Worm (Caenorhabditis elegans) whole organism, young adult: ENCODE results near the gene F49F1.5.

Experiments used
- B0336.3 ChIP-seq: fragments of 200-800 bp; sonication (Bioruptor generic); IDR thresholded peaks from 2 replicates; pipeline ENCODE4 v1.3.6; 2022; ENCODE audit warnings: missing genetic modification characterization, missing compliant biosample characterization
- C06A6.2 ChIP-seq: fragments of 200-800 bp; sonication (Bioruptor generic); conservative IDR thresholded peaks from 2 replicates; pipeline ENCODE4 v1.3.6; 2022; ENCODE audit warnings: missing genetic modification characterization, missing compliant biosample characterization
- F52B5.7 ChIP-seq: sonication (generic microtip); optimal IDR thresholded peaks from 2 replicates; lab custom pipeline; 2016; ENCODE audit warnings: mild to moderate bottlenecking, missing genetic modification characterization, missing compliant biosample characterization
- K11D2.4 ChIP-seq: fragments of 200-800 bp; sonication (Bioruptor generic); IDR thresholded peaks from 2 replicates; pipeline ENCODE4 v1.3.6; 2022; ENCODE audit warnings: missing genetic modification reagents, missing genetic modification characterization, missing compliant biosample characterization
- K12H6.12 ChIP-seq: fragments of 200-800 bp; sonication (Bioruptor generic); optimal IDR thresholded peaks from 2 replicates; lab custom pipeline; 2018; ENCODE audit warnings: mild to moderate bottlenecking, missing genetic modification characterization, missing compliant biosample characterization
- Y53F4B.3 ChIP-seq: fragments of 200-800 bp; sonication (Bioruptor generic); IDR thresholded peaks from 2 replicates; pipeline ENCODE4 v1.3.6; 2022; ENCODE audit warnings: missing genetic modification reagents, missing genetic modification characterization, missing compliant biosample characterization
- Y53G8AR.9 ChIP-seq: fragments of 200-800 bp; sonication (Bioruptor generic); conservative IDR thresholded peaks from 2 replicates; pipeline ENCODE4 v1.3.6; 2022; ENCODE audit warnings: missing genetic modification reagents, missing genetic modification characterization, missing compliant biosample characterization
- ZK185.1 ChIP-seq: sonication (generic microtip); optimal IDR thresholded peaks from 2 replicates; lab custom pipeline; 2016; ENCODE audit warnings: mild to moderate bottlenecking, missing genetic modification characterization, missing compliant biosample characterization; ENCODE audit not compliant: poor library complexity, severe bottlenecking
- akir-1 ChIP-seq: fragments of 200-800 bp; sonication (Bioruptor generic); optimal IDR thresholded peaks from 2 replicates; lab custom pipeline; 2018; ENCODE audit warnings: mild to moderate bottlenecking, missing genetic modification characterization, moderate library complexity, missing compliant biosample characterization
- atf-7 ChIP-seq: sonication (generic microtip); optimal IDR thresholded peaks from 2 replicates; lab custom pipeline; 2017; ENCODE audit warnings: mild to moderate bottlenecking, missing genetic modification characterization, missing compliant biosample characterization
- attf-5 ChIP-seq: fragments of 200-800 bp; sonication (Bioruptor generic); optimal IDR thresholded peaks from 2 replicates; lab custom pipeline; 2018; ENCODE audit warnings: mild to moderate bottlenecking, missing genetic modification characterization, missing compliant biosample characterization
- ccch-3 ChIP-seq: fragments of 200-800 bp; sonication (Bioruptor generic); optimal IDR thresholded peaks from 2 replicates; lab custom pipeline; 2018; ENCODE audit warnings: mild to moderate bottlenecking, missing genetic modification characterization, missing compliant biosample characterization
- cebp-1 ChIP-seq, 2 experiments: fragments of 200-800 bp in 1 of 2; sonication (Bioruptor generic) in 1 of 2; sonication (generic microtip) in 1 of 2; IDR thresholded peaks in 1 of 2; optimal IDR thresholded peaks in 1 of 2; 2 replicates each; pipeline versions ENCODE4 v1.3.6 to Lab custom; 2017 to 2022; ENCODE audit warnings: missing compliant biosample characterization in 2 of 2, missing genetic modification characterization in 2 of 2, mild to moderate bottlenecking in 1 of 2, missing genetic modification reagents in 1 of 2, moderate library complexity in 1 of 2
- ceh-100 ChIP-seq: fragments of 200-800 bp; sonication (Bioruptor generic); IDR thresholded peaks from 2 replicates; pipeline ENCODE4 v1.3.6; 2022; ENCODE audit warnings: missing genetic modification reagents, missing genetic modification characterization, missing compliant biosample characterization
- ceh-40 ChIP-seq: fragments of 200-800 bp; sonication (Bioruptor generic); IDR thresholded peaks from 2 replicates; pipeline ENCODE4 v1.3.6; 2022; ENCODE audit warnings: missing genetic modification characterization, missing compliant biosample characterization
- ceh-79 ChIP-seq: sonication (generic microtip); optimal IDR thresholded peaks from 2 replicates; lab custom pipeline; 2017; ENCODE audit warnings: mild to moderate bottlenecking, missing genetic modification characterization, missing compliant biosample characterization
- ceh-91 ChIP-seq: fragments of 200-800 bp; sonication (Bioruptor generic); IDR thresholded peaks from 2 replicates; pipeline ENCODE4 v1.3.6; 2022; ENCODE audit warnings: missing genetic modification reagents, missing genetic modification characterization, missing compliant biosample characterization
- chd-7 ChIP-seq: sonication (generic microtip); optimal IDR thresholded peaks from 2 replicates; lab custom pipeline; 2016; ENCODE audit warnings: mild to moderate bottlenecking, missing genetic modification characterization, moderate library complexity, missing compliant biosample characterization
- egrh-3 ChIP-seq: fragments of 200-800 bp; sonication (Bioruptor generic); IDR thresholded peaks from 2 replicates; pipeline ENCODE4 v1.3.6; 2022; ENCODE audit warnings: missing genetic modification reagents, missing genetic modification characterization, missing compliant biosample characterization
- ets-4 ChIP-seq: fragments of 200-800 bp; sonication (Bioruptor generic); optimal IDR thresholded peaks from 2 replicates; lab custom pipeline; 2018; ENCODE audit warnings: mild to moderate bottlenecking, missing genetic modification characterization, missing compliant biosample characterization
- gei-17 ChIP-seq: fragments of 200-800 bp; sonication (Bioruptor generic); optimal IDR thresholded peaks from 2 replicates; lab custom pipeline; 2018; ENCODE audit warnings: mild to moderate bottlenecking, missing genetic modification characterization, missing compliant biosample characterization
- hmg-20 ChIP-seq: fragments of 200-800 bp; sonication (Bioruptor generic); IDR thresholded peaks from 2 replicates; pipeline ENCODE4 v1.3.6; 2022; ENCODE audit warnings: missing genetic modification reagents, missing genetic modification characterization, missing compliant biosample characterization
- hrde-1 ChIP-seq: sonication (generic microtip); optimal IDR thresholded peaks from 2 replicates; lab custom pipeline; 2016; ENCODE audit warnings: missing genetic modification characterization, mild to moderate bottlenecking, missing compliant biosample characterization, moderate library complexity, missing genotype, missing genetic modification reagents, borderline replicate concordance
- let-526 ChIP-seq: fragments of 200-800 bp; sonication (Bioruptor generic); IDR thresholded peaks from 2 replicates; pipeline ENCODE4 v1.3.6; 2022; ENCODE audit warnings: missing genetic modification reagents, missing genetic modification characterization, missing compliant biosample characterization
- let-607 ChIP-seq, 2 experiments: fragments of 200-800 bp in 1 of 2; sonication (Bioruptor generic) in 1 of 2; sonication (generic microtip) in 1 of 2; optimal IDR thresholded peaks; 2 replicates each; lab custom pipeline; 2016 to 2018; ENCODE audit warnings: mild to moderate bottlenecking in 2 of 2, missing compliant biosample characterization in 2 of 2, missing genetic modification characterization in 2 of 2, moderate library complexity in 2 of 2, missing genotype in 1 of 2
- lin-26 ChIP-seq: fragments of 200-800 bp; sonication (Bioruptor generic); IDR thresholded peaks from 2 replicates; pipeline ENCODE4 v1.3.6; 2022; ENCODE audit warnings: missing genetic modification reagents, missing genetic modification characterization, missing compliant biosample characterization
- lin-35 ChIP-seq, 3 experiments: fragments of 150-350 bp in 2 of 3; sonication (generic microtip) in 1 of 3; optimal IDR thresholded peaks; 2 replicates each; lab custom pipeline; 2014 to 2018; ENCODE audit warnings: missing biosample characterization in 3 of 3, missing genetic modification characterization in 3 of 3, missing genetic modification reagents in 3 of 3
- lin-40 ChIP-seq: sonication (generic microtip); optimal IDR thresholded peaks from 2 replicates; lab custom pipeline; 2016; ENCODE audit warnings: missing genetic modification characterization, mild to moderate bottlenecking, missing compliant biosample characterization, missing genotype, missing genetic modification reagents
- lin-54 ChIP-seq: fragments of 200-800 bp; sonication (Bioruptor generic); optimal IDR thresholded peaks from 2 replicates; lab custom pipeline; 2018; ENCODE audit warnings: mild to moderate bottlenecking, missing genetic modification characterization, missing compliant biosample characterization
- madf-6 ChIP-seq: fragments of 200-800 bp; sonication (Bioruptor generic); IDR thresholded peaks from 2 replicates; pipeline ENCODE4 v1.3.6; 2022; ENCODE audit warnings: missing genetic modification reagents, missing genetic modification characterization, missing compliant biosample characterization
- mcd-1 ChIP-seq: fragments of 200-800 bp; sonication (Bioruptor generic); IDR thresholded peaks from 2 replicates; pipeline ENCODE4 v1.3.6; 2022; ENCODE audit warnings: missing genetic modification reagents, missing genetic modification characterization, missing compliant biosample characterization
- mxl-1 ChIP-seq: sonication (generic microtip); optimal IDR thresholded peaks from 2 replicates; lab custom pipeline; 2016; ENCODE audit warnings: missing genetic modification characterization, missing compliant biosample characterization
- nfyb-1 ChIP-seq: fragments of 200-800 bp; sonication (Bioruptor generic); IDR thresholded peaks from 2 replicates; pipeline ENCODE4 v1.3.6; 2022; ENCODE audit warnings: missing genetic modification reagents, missing genetic modification characterization, missing compliant biosample characterization
- nhr-80 ChIP-seq: sonication (generic microtip); optimal IDR thresholded peaks from 2 replicates; lab custom pipeline; 2016; ENCODE audit warnings: missing genetic modification characterization, missing compliant biosample characterization
- nhr-90 ChIP-seq: sonication (generic microtip); optimal IDR thresholded peaks from 2 replicates; lab custom pipeline; 2016; ENCODE audit warnings: missing genotype, mild to moderate bottlenecking, missing genetic modification characterization, missing compliant biosample characterization
- somi-1 ChIP-seq: fragments of 200-800 bp; sonication (Bioruptor generic); optimal IDR thresholded peaks from 2 replicates; lab custom pipeline; 2018; ENCODE audit warnings: mild to moderate bottlenecking, missing genetic modification characterization, missing compliant biosample characterization
- tbp1 ChIP-seq: fragments of 200-800 bp; sonication (Bioruptor generic); optimal IDR thresholded peaks from 2 replicates; lab custom pipeline; 2018; ENCODE audit warnings: mild to moderate bottlenecking, missing genetic modification characterization, missing compliant biosample characterization
- unc-130 ChIP-seq: sonication (generic microtip); optimal IDR thresholded peaks from 2 replicates; lab custom pipeline; 2016; ENCODE audit warnings: missing genetic modification reagents, missing genetic modification characterization, missing compliant biosample characterization
- zfh-2 ChIP-seq: fragments of 200-800 bp; sonication (Bioruptor generic); conservative IDR thresholded peaks from 2 replicates; pipeline ENCODE4 v1.3.6; 2022; ENCODE audit warnings: missing genetic modification reagents, missing genetic modification characterization, missing compliant biosample characterization
- ztf-18 ChIP-seq: sonication (generic microtip); optimal IDR thresholded peaks from 2 replicates; lab custom pipeline; 2016; ENCODE audit warnings: missing genotype, mild to moderate bottlenecking, missing genetic modification characterization, missing compliant biosample characterization
- ztf-25 ChIP-seq: fragments of 200-800 bp; sonication (Bioruptor generic); IDR thresholded peaks from 2 replicates; pipeline ENCODE4 v1.3.6; 2022; ENCODE audit warnings: missing genetic modification reagents, missing genetic modification characterization, missing compliant biosample characterization
- ztf-26 ChIP-seq: sonication (generic microtip); optimal IDR thresholded peaks from 2 replicates; lab custom pipeline; 2017; ENCODE audit warnings: missing genetic modification characterization, missing compliant biosample characterization
- ztf-3 ChIP-seq: fragments of 200-800 bp; sonication (Bioruptor generic); optimal IDR thresholded peaks from 2 replicates; lab custom pipeline; 2018; ENCODE audit warnings: mild to moderate bottlenecking, missing genetic modification characterization, missing compliant biosample characterization
- ztf-6 ChIP-seq: fragments of 200-800 bp; sonication (Bioruptor generic); IDR thresholded peaks from 2 replicates; pipeline ENCODE4 v1.3.6; 2022; ENCODE audit warnings: missing genetic modification reagents, missing genetic modification characterization, missing compliant biosample characterization

Gene F49F1.5

DNA sequence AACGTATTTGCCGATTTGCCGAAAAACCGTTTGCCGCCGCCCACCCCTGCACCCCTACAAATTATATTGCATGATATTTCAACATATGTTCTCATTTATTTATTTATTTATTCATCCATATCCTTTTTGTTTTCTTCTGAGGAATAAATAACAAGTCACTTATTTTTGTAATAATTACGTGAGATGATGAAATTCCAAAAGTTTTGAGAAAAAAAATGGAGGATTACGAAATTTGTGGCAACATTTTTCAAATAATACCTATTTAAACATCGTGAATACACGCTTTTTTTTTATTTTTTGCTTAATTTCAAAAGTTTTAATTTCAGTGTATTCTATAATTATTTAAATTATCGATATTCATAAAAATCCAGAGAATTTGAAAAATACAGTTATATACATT, 23.3 kb downstream of the F49F1.5 start:
- TF ChIP-seq hrde-1 (no peak), egrh-3 (GFP tag; lab: Robert Waterston, UW) (no peak), ceh-79 (tag; lab: Kevin White, UChicago) (no peak), F52B5.7 (no peak), cebp-1 (GFP tag; IDR thresholded peaks at IDR 0.05; lab: Robert Waterston, UW) (no peak), cebp-1 (tag; optimal IDR thresholded peaks at IDR 0.05; lab: Kevin White, UChicago) (peak; percentile 67), ztf-6 (GFP tag; lab: Robert Waterston, UW) (no peak), ztf-3 (GFP tag; lab: Kevin White, UChicago) (no peak), Y53G8AR.9 (no peak)

DNA sequence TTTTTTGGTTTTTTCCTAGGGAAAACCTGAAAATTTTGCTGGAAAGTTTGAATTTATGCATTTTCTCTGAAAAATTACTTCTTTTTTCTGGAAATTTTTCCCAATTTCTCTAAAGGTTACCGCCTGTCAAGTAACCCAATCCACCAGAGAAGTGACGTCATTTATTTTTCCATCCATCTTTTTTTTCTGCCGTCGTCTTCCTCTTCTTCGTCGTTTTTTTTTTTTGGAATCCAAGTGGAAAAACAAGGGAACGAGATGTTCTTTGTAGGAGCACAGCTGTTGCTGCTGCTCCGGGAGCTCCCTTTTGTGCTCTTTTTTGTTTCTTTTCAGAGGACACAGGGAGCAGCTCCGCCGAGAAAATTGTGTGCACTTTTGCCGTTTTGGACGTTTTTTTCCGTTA, 25.9 kb downstream of the F49F1.5 start:
- TF ChIP-seq ceh-40 (GFP tag; lab: Robert Waterston, UW) (no peak), egrh-3 (GFP tag; lab: Robert Waterston, UW) (no peak), akir-1 (no peak), unc-130 (GFP tag; lab: Kevin White, UChicago) (no peak), let-526 (no peak), ceh-100 (GFP tag; lab: Robert Waterston, UW) (no peak), hmg-20 (GFP tag; lab: Robert Waterston, UW) (no peak), ceh-91 (GFP tag; lab: Robert Waterston, UW) (no peak), cebp-1 (GFP tag; IDR thresholded peaks at IDR 0.05; lab: Robert Waterston, UW) (no peak), cebp-1 (tag; optimal IDR thresholded peaks at IDR 0.05; lab: Kevin White, UChicago) (no peak), gei-17 (GFP tag; lab: Kevin White, UChicago) (no peak), somi-1 (no peak), K11D2.4 (0 out of 2 replicates have a peak, but pooled peaks have one; percentile 36), atf-7 (tag; lab: Kevin White, UChicago) (peak; percentile 62), chd-7 (no peak)

DNA sequence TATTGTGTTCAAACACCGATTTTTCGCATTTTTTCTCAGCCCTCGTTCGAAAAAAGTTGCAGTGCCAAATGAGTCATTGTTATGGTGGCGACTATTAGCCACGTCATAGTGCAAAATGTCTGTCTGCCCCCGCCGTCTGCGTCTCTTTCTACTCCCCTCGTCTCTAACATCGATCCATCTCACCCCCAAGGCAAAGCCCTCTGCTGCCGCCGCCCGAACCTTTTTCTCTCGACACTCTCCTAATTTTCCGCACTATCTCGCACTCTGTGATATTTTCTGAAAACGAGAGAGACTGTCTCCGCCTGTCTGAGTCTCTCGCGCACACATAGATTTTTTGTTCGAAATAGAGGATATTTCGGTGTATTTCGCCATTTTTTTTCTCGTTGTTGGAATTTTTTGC, 27.1 kb downstream of the F49F1.5 start:
- TF ChIP-seq madf-6 (GFP tag; lab: Robert Waterston, UW) = no peak
- TF ChIP-seq mxl-1 (tag; lab: Kevin White, UChicago) = no peak
- TF ChIP-seq somi-1 = peak; percentile 44
- peak; percentile 42; the same call in 1 of the 2 replicates for TF ChIP-seq C06A6.2
- TF ChIP-seq nhr-80 (tag; lab: Kevin White, UChicago) = peak; percentile 48
- peak; percentile 72 for TF ChIP-seq K12H6.12 (tag; lab: Kevin White, UChicago)
- TF ChIP-seq zfh-2 = peak; percentile 95
- TF ChIP-seq ztf-26 (tag; lab: Kevin White, UChicago) = peak; percentile 19
- TF ChIP-seq ZK185.1 (tag; lab: Kevin White, UChicago) = peak; percentile 65
- TF ChIP-seq mcd-1 = peak; percentile 56
- peak; percentile 10 for TF ChIP-seq tbp1 (GFP tag; lab: Kevin White, UChicago)
- TF ChIP-seq lin-54 = peak; percentile 3
- no peak for TF ChIP-seq ztf-25 (GFP tag; lab: Robert Waterston, UW)
- peak; percentile 0 for TF ChIP-seq ztf-18 (tag; lab: Kevin White, UChicago)
- peak; percentile 3 for TF ChIP-seq nhr-90
- no peak for TF ChIP-seq cebp-1 (GFP tag; IDR thresholded peaks at IDR 0.05; lab: Robert Waterston, UW)
- peak; percentile 84 for TF ChIP-seq cebp-1 (tag; optimal IDR thresholded peaks at IDR 0.05; lab: Kevin White, UChicago)
- peak; percentile 73 for TF ChIP-seq lin-40
- TF ChIP-seq Y53F4B.3 (GFP tag; lab: Robert Waterston, UW) = no peak
- peak; percentile 6 to 56 for TF ChIP-seq let-607 (tag; optimal IDR thresholded peaks at IDR 0.05; lab: Kevin White, UChicago)
- no peak for TF ChIP-seq ets-4 (GFP tag; lab: Kevin White, UChicago)
- no peak for TF ChIP-seq lin-26 (GFP tag; lab: Robert Waterston, UW)
- peak in 1 of 3 experiments; percentile 37 for TF ChIP-seq lin-35 (GFP tag; optimal IDR thresholded peaks at IDR 0.05; lab: Kevin White, UChicago)
- no peak for TF ChIP-seq ccch-3 (GFP tag; lab: Kevin White, UChicago)
- TF ChIP-seq attf-5 (GFP tag; lab: Kevin White, UChicago) = peak; percentile 81
- peak; percentile 73 for TF ChIP-seq atf-7 (tag; lab: Kevin White, UChicago)
- peak; percentile 76 for TF ChIP-seq nfyb-1 (GFP tag; lab: Robert Waterston, UW)
- peak; percentile 54; the same call in 1 of the 2 replicates for TF ChIP-seq B0336.3 (GFP tag; lab: Robert Waterston, UW)
